Worm (Caenorhabditis elegans): Measurements from ENCODE around the gene CC8.3.

The CC8.3 gene

DNA sequence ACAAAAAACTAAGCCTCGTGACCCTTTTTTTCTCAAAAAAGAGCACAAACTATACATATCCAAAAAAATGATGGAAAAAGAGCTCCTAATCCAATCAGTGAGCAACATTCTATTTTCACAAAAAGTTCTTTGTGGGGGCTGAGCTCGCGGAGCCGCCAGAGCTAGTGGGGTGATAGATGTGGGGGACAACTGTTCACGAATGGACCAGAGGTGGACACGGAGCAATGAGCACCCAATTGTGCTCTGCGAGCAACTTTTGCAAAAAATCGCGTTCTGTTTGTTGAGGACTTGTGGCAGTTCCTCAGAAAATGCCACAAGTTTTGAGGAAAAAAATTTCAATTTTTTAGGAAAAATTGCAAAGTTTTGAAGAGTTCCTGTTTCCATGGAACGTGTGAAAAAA is 12.7 kb upstream of the CC8.3 start:
- TF ChIP-seq drap-1 (GFP tag; optimal IDR thresholded peaks at IDR 0.05) (no peak), hlh-1 (tag; optimal IDR thresholded peaks at IDR 0.05) (peak; percentile 58)

DNA sequence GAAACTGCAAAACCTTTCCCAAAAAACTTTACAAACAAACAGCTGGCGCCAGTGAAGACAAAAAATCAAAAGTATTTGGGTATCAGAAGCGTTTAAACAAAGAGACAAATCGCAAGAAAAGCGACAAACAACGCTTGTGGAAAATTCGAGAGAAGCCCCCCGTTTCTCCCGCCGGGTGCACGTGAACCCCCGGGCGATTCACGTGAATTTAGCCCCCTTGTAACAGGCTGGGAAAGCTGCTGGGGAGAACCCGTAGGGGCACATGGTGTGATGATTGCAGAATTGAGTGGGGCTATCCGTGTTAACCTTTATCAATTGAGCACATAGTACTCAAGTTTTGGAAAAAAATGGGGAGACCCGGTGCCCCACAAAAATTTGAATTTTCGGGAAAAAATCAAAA is 12.1 kb upstream of the CC8.3 start:
- TF ChIP-seq hlh-1 (tag; optimal IDR thresholded peaks at IDR 0.05) (peak; percentile 80), unc-62 (GFP tag; optimal IDR thresholded peaks at IDR 0.05) (peak; percentile 64), unc-120 (tag; optimal IDR thresholded peaks at IDR 0.05; ENCODE audit: poor library complexity, severe bottlenecking) (peak; percentile 76), zip-8 (tag; optimal IDR thresholded peaks at IDR 0.05) (no peak)

DNA sequence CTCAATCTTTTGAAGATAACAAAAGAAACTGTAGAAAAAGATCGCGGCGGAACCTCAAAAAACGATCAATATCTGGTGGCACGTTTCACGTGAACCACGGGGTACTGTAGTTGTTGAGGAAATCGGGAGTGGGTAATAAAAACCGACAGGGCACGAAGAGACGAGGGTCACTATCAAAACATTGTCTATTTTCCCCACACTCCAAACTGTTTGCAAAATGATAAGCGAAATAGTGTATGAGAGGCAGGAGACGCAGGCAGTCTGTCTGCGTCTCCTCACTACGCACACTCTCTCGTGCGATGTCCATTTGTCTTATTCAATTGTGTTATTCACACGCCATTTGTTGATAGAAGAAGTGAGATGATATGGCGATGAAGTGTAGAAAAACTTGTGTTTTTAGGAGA is 11.3 kb upstream of the CC8.3 start:
- TF ChIP-seq flh-1 (GFP tag; optimal IDR thresholded peaks at IDR 0.05) (no peak), nhr-12 (tag; optimal IDR thresholded peaks at IDR 0.05) (no peak), lin-13 (tag; optimal IDR thresholded peaks at IDR 0.05) (no peak), pha-4 (tag; optimal IDR thresholded peaks at IDR 0.05) (peak; percentile 22), unc-39 (tag; optimal IDR thresholded peaks at IDR 0.05) (no peak), bed-3 (GFP tag; optimal IDR thresholded peaks at IDR 0.05) (no peak), ceh-43 (GFP tag; optimal IDR thresholded peaks at IDR 0.05) (no peak), unc-120 (tag; optimal IDR thresholded peaks at IDR 0.05; ENCODE audit: poor library complexity, severe bottlenecking) (no peak), unc-62 (GFP tag; optimal IDR thresholded peaks at IDR 0.05) (peak; percentile 40), blmp-1 (tag; optimal IDR thresholded peaks at IDR 0.05) (no peak), elt-3 (tag; optimal IDR thresholded peaks at IDR 0.05) (peak; percentile 25), zip-8 (tag; optimal IDR thresholded peaks at IDR 0.05) (no peak), nhr-2 (tag; optimal IDR thresholded peaks at IDR 0.05) (no peak), sptf-1 (tag; optimal IDR thresholded peaks at IDR 0.05) (no peak), sem-2 (GFP tag; optimal IDR thresholded peaks at IDR 0.05) (no peak), nhr-28 (tag; optimal IDR thresholded peaks at IDR 0.05) (no peak), snpc-4 (tag; optimal IDR thresholded peaks at IDR 0.05) (no peak), ham-2 (GFP tag; optimal IDR thresholded peaks at IDR 0.05) (no peak), cnd-1 (tag; optimal IDR thresholded peaks at IDR 0.05) (no peak), lsy-2 (tag; optimal IDR thresholded peaks at IDR 0.05) (peak; percentile 15)

DNA sequence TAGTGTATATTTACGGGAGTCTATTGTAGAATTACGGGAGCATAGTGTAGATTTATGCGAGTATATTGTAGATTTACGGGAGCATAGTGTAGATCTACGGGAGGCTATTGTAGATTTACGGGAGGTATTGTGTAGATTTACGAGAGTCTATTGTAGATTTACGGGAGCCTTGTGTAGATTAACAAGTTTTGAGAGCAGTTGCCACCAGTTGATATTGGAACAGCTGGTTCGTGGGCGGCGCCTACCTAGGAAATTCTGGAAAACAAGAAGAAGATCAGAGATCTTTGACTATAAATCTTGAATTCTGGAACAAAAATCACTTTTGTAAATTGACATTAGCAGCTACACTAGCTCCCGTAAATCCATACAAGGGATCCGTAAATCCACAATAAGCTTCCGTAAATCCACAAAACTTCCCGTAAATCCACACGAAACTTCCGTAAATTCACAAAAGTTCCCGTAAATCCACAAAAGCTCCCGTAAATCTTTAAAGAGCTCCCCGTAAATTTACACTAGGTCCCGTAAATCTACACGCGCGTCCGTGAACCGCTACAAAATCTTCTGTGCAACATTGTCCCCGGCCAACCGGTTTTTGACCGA is 10.8 kb upstream of the CC8.3 start:
- TF ChIP-seq mab-5 (tag; optimal IDR thresholded peaks at IDR 0.05), result no peak
- TF ChIP-seq hlh-1 (tag; optimal IDR thresholded peaks at IDR 0.05), result peak; percentile 4

DNA sequence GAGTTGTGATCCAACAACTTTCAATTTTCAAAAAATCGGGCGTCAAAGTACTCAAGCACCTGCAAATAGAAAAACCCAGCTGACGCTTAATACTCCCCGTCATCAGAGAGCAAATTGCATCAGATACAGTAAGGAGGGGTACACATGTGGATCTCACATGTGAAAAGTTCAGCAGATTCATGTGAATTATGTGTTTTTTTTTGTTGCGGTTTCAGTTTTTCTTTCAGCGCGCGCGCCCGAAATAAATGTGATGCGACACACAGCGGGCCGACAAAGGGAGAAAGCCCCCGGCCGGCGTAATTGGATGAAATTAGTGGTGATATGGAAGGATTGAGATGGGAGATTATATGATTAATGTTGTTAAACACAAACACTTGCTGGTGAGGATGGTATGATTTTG is 10.1 kb upstream of the CC8.3 start:
- TF ChIP-seq unc-62 (GFP tag; optimal IDR thresholded peaks at IDR 0.05) (no peak), unc-39 (tag; optimal IDR thresholded peaks at IDR 0.05) (no peak), pha-4 (tag; optimal IDR thresholded peaks at IDR 0.05) (no peak), elt-1 (tag; optimal IDR thresholded peaks at IDR 0.05; ENCODE audit: borderline replicate concordance, insufficient read depth) (no peak), zip-8 (tag; optimal IDR thresholded peaks at IDR 0.05) (no peak), blmp-1 (tag; optimal IDR thresholded peaks at IDR 0.05) (no peak)

DNA sequence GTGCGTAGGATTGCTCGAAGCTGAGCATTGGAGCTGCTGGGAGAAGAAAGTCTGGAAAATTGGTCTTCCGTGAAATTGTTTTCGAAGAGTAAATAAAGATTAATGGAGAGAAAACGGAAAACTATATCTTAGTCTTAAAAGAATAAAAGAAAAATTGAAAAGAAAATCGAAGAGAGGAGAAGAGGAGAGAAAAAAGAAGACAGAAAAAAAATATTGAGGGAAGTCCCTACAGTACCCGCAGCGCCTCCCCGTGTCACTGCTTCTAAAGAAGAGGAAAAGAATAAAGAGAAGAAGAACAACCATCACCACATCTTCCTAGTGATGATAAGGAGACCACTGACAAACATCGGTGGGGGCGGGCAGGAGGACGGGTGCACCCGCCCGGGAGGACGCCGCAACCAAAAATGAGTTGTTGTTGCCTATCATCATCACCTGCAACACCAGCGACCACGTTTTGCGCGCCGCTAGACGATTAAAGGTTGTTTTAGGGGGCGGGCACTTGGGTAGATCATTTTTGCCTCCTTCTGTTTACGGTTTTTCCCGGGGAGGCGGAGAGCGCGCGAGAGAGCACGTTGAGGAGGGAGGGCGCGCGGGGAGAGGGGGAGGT is 6.6 kb upstream of the CC8.3 start, which contains the start of gene CC8.2:
TSS of gene CC8.2 (minus strand) at position 51 of the 607 bp plus-strand sequence.
- TF ChIP-seq M03D4.4 (tag; optimal IDR thresholded peaks at IDR 0.05) (peak; percentile 6), sptf-1 (tag; optimal IDR thresholded peaks at IDR 0.05) (no peak), ham-2 (GFP tag; optimal IDR thresholded peaks at IDR 0.05) (peak; percentile 15)

DNA sequence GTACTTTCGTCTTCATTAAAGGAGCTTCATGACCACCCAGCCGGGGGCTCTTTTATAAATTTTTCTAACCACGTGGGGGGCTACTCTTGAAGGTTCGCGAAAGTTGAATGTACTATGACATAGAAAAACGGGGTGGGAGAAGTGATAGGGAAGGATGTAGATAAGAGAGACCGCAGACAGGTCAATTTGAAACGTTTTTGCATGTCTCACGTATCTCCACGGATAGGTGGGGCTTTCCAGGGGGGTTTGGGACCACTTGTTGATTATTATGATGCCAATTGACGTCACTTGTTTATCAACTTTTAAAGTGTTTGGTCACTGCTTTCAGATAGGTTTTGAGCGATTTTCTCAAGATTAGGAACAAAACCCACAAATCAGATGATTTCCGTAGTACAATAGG is 5.5 kb upstream of the CC8.3 start:
- TF ChIP-seq lsy-2 (tag; optimal IDR thresholded peaks at IDR 0.05) (no peak), sptf-1 (tag; optimal IDR thresholded peaks at IDR 0.05) (no peak), nhr-76 (tag; optimal IDR thresholded peaks at IDR 0.05) (no peak), ztf-11 (tag; optimal IDR thresholded peaks at IDR 0.05) (no peak), nhr-237 (tag; optimal IDR thresholded peaks at IDR 0.05) (no peak), ceh-83 (GFP tag; optimal IDR thresholded peaks at IDR 0.05) (no peak), nhr-2 (tag; optimal IDR thresholded peaks at IDR 0.05) (no peak), bed-3 (GFP tag; optimal IDR thresholded peaks at IDR 0.05) (no peak), hlh-1 (tag; optimal IDR thresholded peaks at IDR 0.05) (peak; percentile 52), pha-4 (tag; optimal IDR thresholded peaks at IDR 0.05) (no peak), ceh-39 (tag; optimal IDR thresholded peaks at IDR 0.05) (no peak), tbx-8 (GFP tag; optimal IDR thresholded peaks at IDR 0.05) (no peak), cnd-1 (tag; optimal IDR thresholded peaks at IDR 0.05) (no peak), sem-2 (GFP tag; optimal IDR thresholded peaks at IDR 0.05) (no peak), ceh-43 (GFP tag; optimal IDR thresholded peaks at IDR 0.05) (no peak), mls-2 (tag; optimal IDR thresholded peaks at IDR 0.05) (no peak), lin-13 (tag; optimal IDR thresholded peaks at IDR 0.05) (no peak), unc-120 (tag; optimal IDR thresholded peaks at IDR 0.05; ENCODE audit: poor library complexity, severe bottlenecking) (peak; percentile 59)

All from whole organism, mixed stage, embryonic.